Fruit fly (Drosophila melanogaster): ENCODE data around the gene CG2656.

DNA sequence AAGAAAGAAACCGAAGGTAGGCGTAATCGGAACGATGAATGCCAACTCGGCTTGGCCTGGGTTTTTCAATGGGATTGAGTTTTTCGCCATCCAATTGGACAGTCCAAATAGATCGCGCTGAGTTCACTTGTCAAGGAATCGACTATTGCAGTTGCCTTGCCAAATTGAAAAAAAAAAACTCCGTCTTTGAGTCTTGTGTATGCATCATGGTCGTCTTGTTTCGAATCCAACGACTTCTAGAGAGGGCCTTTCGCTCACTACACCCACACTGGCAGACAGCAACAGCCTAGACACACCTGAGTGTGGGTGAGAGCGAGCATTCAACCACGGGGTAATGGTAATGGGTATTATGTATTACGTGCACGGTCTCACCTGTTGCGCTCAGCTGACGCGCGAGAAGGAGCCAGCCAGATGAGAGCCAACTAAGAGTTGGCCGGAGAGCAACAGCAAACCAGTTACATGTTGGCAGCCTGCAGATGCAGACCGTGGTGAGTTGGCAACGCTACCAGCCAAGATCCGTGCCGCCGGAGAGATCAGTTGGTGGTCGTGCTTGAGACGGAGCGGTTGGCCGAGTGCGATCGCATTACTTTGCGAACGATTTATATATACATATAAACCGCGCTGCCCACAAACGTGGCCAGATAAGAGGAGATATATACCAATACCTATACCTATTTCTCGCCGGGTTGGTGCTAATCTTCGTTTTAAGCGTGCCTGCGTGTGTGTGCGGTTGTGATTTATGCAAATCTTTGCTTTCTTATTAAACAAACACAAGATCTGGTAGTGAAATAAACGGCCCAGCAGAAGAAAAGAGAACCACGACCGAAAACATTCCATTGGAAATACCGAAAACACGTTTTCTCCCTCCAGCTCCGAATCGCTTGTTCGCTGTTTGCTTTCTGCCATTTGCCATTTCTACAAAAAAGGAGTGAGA lies 18.1 kb downstream of the CG2656 start, which contains the start of gene sas:
- TF ChIP-seq gl (tag; optimal IDR thresholded peaks at IDR 0.05) (no peak), CG9948 (tag; optimal IDR thresholded peaks at IDR 0.05) (no peak)

Data from whole organism, pupa.